Fruit fly (Drosophila melanogaster) whole organism, prepupa: ENCODE results near the gene CG15549.

Source experiments
- Blimp-1 ChIP-seq: fragments of 200-800 bp; sonication (Bioruptor generic); optimal IDR thresholded peaks from 3 replicates; lab custom pipeline; 2017; ENCODE audit warnings: missing biosample characterization, missing genetic modification characterization, mild to moderate bottlenecking, moderate library complexity, missing genetic modification reagents
- CG10669 ChIP-seq: fragments of 200-800 bp; sonication (Bioruptor generic); optimal IDR thresholded peaks from 3 replicates; lab custom pipeline; 2018; ENCODE audit warnings: missing biosample characterization, mild to moderate bottlenecking, missing genetic modification characterization, moderate library complexity
- CG11294 ChIP-seq: fragments of 200-800 bp; sonication (Bioruptor generic); IDR thresholded peaks from 2 replicates; pipeline ENCODE4 v1.3.6; 2022; ENCODE audit warnings: missing biosample characterization, missing genetic modification characterization
- CG15336 ChIP-seq: fragments of 200-800 bp; sonication (Bioruptor generic); IDR thresholded peaks from 2 replicates; pipeline ENCODE4 v1.3.6; 2022; ENCODE audit warnings: missing biosample characterization, missing genetic modification characterization
- CG1621 ChIP-seq: fragments of 200-800 bp; sonication (Bioruptor generic); optimal IDR thresholded peaks from 3 replicates; lab custom pipeline; 2018; ENCODE audit warnings: missing biosample characterization, mild to moderate bottlenecking, missing genetic modification characterization
- CG16779 ChIP-seq: fragments of 200-800 bp; sonication (Bioruptor generic); optimal IDR thresholded peaks from 3 replicates; lab custom pipeline; 2017; ENCODE audit warnings: missing biosample characterization, mild to moderate bottlenecking, missing genetic modification characterization
- CG3032 ChIP-seq: fragments of 200-800 bp; optimal IDR thresholded peaks from 2 replicates; lab custom pipeline; 2019; ENCODE audit warnings: missing biosample characterization, mild to moderate bottlenecking, missing genetic modification characterization, moderate library complexity
- CG31627 ChIP-seq: fragments of 200-800 bp; sonication (Bioruptor generic); optimal IDR thresholded peaks from 3 replicates; lab custom pipeline; 2016; ENCODE audit warnings: missing biosample characterization, missing genetic modification characterization
- CG34406 ChIP-seq: fragments of 200-800 bp; sonication (Bioruptor generic); optimal IDR thresholded peaks from 3 replicates; lab custom pipeline; 2016; ENCODE audit warnings: missing biosample characterization, missing genetic modification characterization
- CG3919 ChIP-seq: fragments of 200-800 bp; sonication (Bioruptor generic); optimal IDR thresholded peaks from 3 replicates; lab custom pipeline; 2016; ENCODE audit warnings: missing biosample characterization, missing genetic modification characterization
- CG4318 ChIP-seq: fragments of 200-800 bp; sonication (Bioruptor generic); optimal IDR thresholded peaks from 3 replicates; lab custom pipeline; 2017; ENCODE audit warnings: missing biosample characterization, mild to moderate bottlenecking, missing genetic modification characterization
- CG6163 ChIP-seq: fragments of 200-800 bp; sonication (Bioruptor generic); IDR thresholded peaks from 3 replicates; pipeline ENCODE4 v1.3.6; 2022; ENCODE audit warnings: missing biosample characterization, missing genetic modification characterization
- CG6276 ChIP-seq: fragments of 200-800 bp; sonication (Bioruptor generic); optimal IDR thresholded peaks from 2 replicates; lab custom pipeline; 2017; ENCODE audit warnings: missing biosample characterization, mild to moderate bottlenecking, missing genetic modification characterization
- CG6792 ChIP-seq: fragments of 200-800 bp; sonication (Bioruptor generic); optimal IDR thresholded peaks from 3 replicates; lab custom pipeline; 2016; ENCODE audit warnings: missing biosample characterization, missing genetic modification characterization
- CG6808 ChIP-seq: fragments of 200-800 bp; sonication (Bioruptor generic); optimal IDR thresholded peaks from 3 replicates; lab custom pipeline; 2017; ENCODE audit warnings: missing biosample characterization, missing genetic modification characterization, mild to moderate bottlenecking, moderate library complexity, missing genetic modification reagents
- CG8119 ChIP-seq: fragments of 200-800 bp; sonication (Bioruptor generic); IDR thresholded peaks from 3 replicates; pipeline ENCODE4 v1.3.6; 2022; ENCODE audit warnings: missing biosample characterization, missing genetic modification characterization
- CG8632 ChIP-seq: fragments of 200-800 bp; sonication (Bioruptor generic); optimal IDR thresholded peaks from 3 replicates; lab custom pipeline; 2016; ENCODE audit warnings: missing biosample characterization, missing genetic modification characterization
- CG9139 ChIP-seq: fragments of 200-800 bp; sonication (Bioruptor generic); optimal IDR thresholded peaks from 3 replicates; lab custom pipeline; 2017; ENCODE audit warnings: missing biosample characterization, mild to moderate bottlenecking, missing genetic modification characterization
- Eip78C ChIP-seq: fragments of 200-800 bp; sonication (Bioruptor generic); peaks from one replicate; lab custom pipeline; 2016; ENCODE audit warnings: missing biosample characterization, missing genetic modification characterization
- Ets21C ChIP-seq: fragments of 200-800 bp; sonication (Bioruptor generic); optimal IDR thresholded peaks from 3 replicates; lab custom pipeline; 2016; ENCODE audit warnings: missing biosample characterization, missing genetic modification characterization
- Ets96B ChIP-seq: fragments of 200-800 bp; optimal IDR thresholded peaks from 2 replicates; lab custom pipeline; 2019; ENCODE audit warnings: missing biosample characterization, mild to moderate bottlenecking, missing genetic modification characterization, moderate library complexity
- Gug ChIP-seq: fragments of 200-800 bp; sonication (Bioruptor generic); IDR thresholded peaks from 2 replicates; pipeline ENCODE4 v1.3.6; 2022; ENCODE audit warnings: missing biosample characterization, missing genetic modification characterization
- Hr38 ChIP-seq: sonication (Bioruptor generic); optimal IDR thresholded peaks from 2 replicates; lab custom pipeline; 2016; ENCODE audit warnings: missing biosample characterization, missing genetic modification characterization
- Hr39 ChIP-seq: fragments of 200-800 bp; sonication (Bioruptor generic); optimal IDR thresholded peaks from 2 replicates; lab custom pipeline; 2016; ENCODE audit warnings: missing biosample characterization, missing genetic modification characterization
- Hr4 ChIP-seq: fragments of 200-800 bp; sonication (Bioruptor generic); optimal IDR thresholded peaks from 3 replicates; lab custom pipeline; 2016; ENCODE audit warnings: missing biosample characterization, missing genetic modification characterization
- Lpt ChIP-seq: fragments of 200-800 bp; sonication (Bioruptor generic); optimal IDR thresholded peaks from 3 replicates; lab custom pipeline; 2016; ENCODE audit warnings: missing biosample characterization, missing genetic modification characterization
- Met ChIP-seq: fragments of 200-800 bp; sonication (Bioruptor generic); optimal IDR thresholded peaks from 3 replicates; lab custom pipeline; 2016; ENCODE audit warnings: missing biosample characterization, missing genetic modification characterization
- OdsH ChIP-seq: fragments of 200-800 bp; sonication (Bioruptor generic); optimal IDR thresholded peaks from 3 replicates; lab custom pipeline; 2016; ENCODE audit warnings: missing biosample characterization, missing genetic modification characterization
- Smox ChIP-seq: fragments of 200-800 bp; sonication (Bioruptor generic); optimal IDR thresholded peaks from 3 replicates; lab custom pipeline; 2016; ENCODE audit warnings: missing biosample characterization, missing genetic modification characterization
- Sox102F ChIP-seq: fragments of 200-800 bp; sonication (Bioruptor generic); optimal IDR thresholded peaks from 2 replicates; lab custom pipeline; 2016; ENCODE audit warnings: missing biosample characterization, mild to moderate bottlenecking, missing genetic modification characterization
- Sox14 ChIP-seq: fragments of 200-800 bp; sonication (Bioruptor generic); optimal IDR thresholded peaks from 3 replicates; lab custom pipeline; 2016; ENCODE audit warnings: missing biosample characterization, missing genetic modification characterization
- cyc ChIP-seq: fragments of 200-800 bp; sonication (Bioruptor generic); optimal IDR thresholded peaks from 3 replicates; lab custom pipeline; 2016; ENCODE audit warnings: missing biosample characterization, missing genetic modification characterization
- dsx ChIP-seq: fragments of 200-800 bp; optimal IDR thresholded peaks from 3 replicates; lab custom pipeline; 2019; ENCODE audit warnings: missing biosample characterization, mild to moderate bottlenecking, missing genetic modification characterization, moderate library complexity; ENCODE audit not compliant: poor library complexity, severe bottlenecking
- eg ChIP-seq: fragments of 200-800 bp; sonication (Bioruptor generic); IDR thresholded peaks from 3 replicates; pipeline ENCODE4 v1.3.6; 2022; ENCODE audit warnings: missing biosample characterization, missing genetic modification characterization
- esn ChIP-seq: fragments of 200-800 bp; sonication (Bioruptor generic); optimal IDR thresholded peaks from 2 replicates; lab custom pipeline; 2016; ENCODE audit warnings: missing biosample characterization, mild to moderate bottlenecking, missing genetic modification characterization, moderate library complexity
- fd59A ChIP-seq: fragments of 200-800 bp; sonication (Bioruptor generic); optimal IDR thresholded peaks from 2 replicates; lab custom pipeline; 2017; ENCODE audit warnings: missing biosample characterization, mild to moderate bottlenecking, missing genetic modification characterization, missing genetic modification reagents
- fd85E ChIP-seq: fragments of 200-800 bp; sonication (Bioruptor generic); optimal IDR thresholded peaks from 3 replicates; lab custom pipeline; 2016; ENCODE audit warnings: missing biosample characterization, missing genetic modification characterization
- fkh ChIP-seq: fragments of 200-800 bp; sonication (Bioruptor generic); optimal IDR thresholded peaks from 3 replicates; lab custom pipeline; 2017; ENCODE audit warnings: missing biosample characterization, mild to moderate bottlenecking, missing genetic modification characterization, moderate library complexity
- lz ChIP-seq: fragments of 200-800 bp; sonication (Bioruptor generic); optimal IDR thresholded peaks from 3 replicates; lab custom pipeline; 2016; ENCODE audit warnings: missing biosample characterization, missing genetic modification characterization
- net ChIP-seq: fragments of 200-800 bp; sonication (Bioruptor generic); optimal IDR thresholded peaks from 3 replicates; lab custom pipeline; 2016; ENCODE audit warnings: missing biosample characterization, missing genetic modification characterization
- pdm3 ChIP-seq: fragments of 200-800 bp; sonication (Bioruptor generic); optimal IDR thresholded peaks from 3 replicates; lab custom pipeline; 2016; ENCODE audit warnings: missing biosample characterization, missing genetic modification characterization
- salr ChIP-seq, 2 experiments: fragments of 200-800 bp; sonication (Bioruptor generic); optimal IDR thresholded peaks; 3 replicates each; lab custom pipeline; 2016 to 2018; ENCODE audit warnings: missing biosample characterization in 2 of 2, missing genetic modification characterization in 2 of 2, mild to moderate bottlenecking in 1 of 2
- spab ChIP-seq: fragments of 200-800 bp; sonication (Bioruptor generic); optimal IDR thresholded peaks from 2 replicates; lab custom pipeline; 2017; ENCODE audit warnings: missing biosample characterization, mild to moderate bottlenecking, missing genetic modification characterization, missing genetic modification reagents
- ss ChIP-seq, 2 experiments: fragments of 200-800 bp; sonication (Bioruptor generic); optimal IDR thresholded peaks; 2 replicates in 1 of 2; 3 replicates in 1 of 2; lab custom pipeline; 2017 to 2018; ENCODE audit warnings: mild to moderate bottlenecking in 2 of 2, missing biosample characterization in 2 of 2, missing genetic modification characterization in 2 of 2, moderate library complexity in 1 of 2
- svp ChIP-seq: fragments of 200-800 bp; sonication (Bioruptor generic); peaks from one replicate; lab custom pipeline; 2016; ENCODE audit warnings: missing biosample characterization, missing genetic modification characterization
- vri ChIP-seq: fragments of 200-800 bp; sonication (Bioruptor generic); optimal IDR thresholded peaks from 3 replicates; lab custom pipeline; 2016; ENCODE audit warnings: missing biosample characterization, mild to moderate bottlenecking, missing genetic modification characterization

Gene CG15549

dm6 chr3R:30937002-30937401 lies 695 bp upstream of the CG15549 start, which contains the start of gene CG15550:
CG15550 (minus strand) TSS chr3R:30937102.
- TF ChIP-seq pdm3 (no peak), Met (GFP tag; lab: Kevin White, UChicago) (no peak), Sox102F (GFP tag; lab: Kevin White, UChicago) (no peak), CG9139 (GFP tag; lab: Kevin White, UChicago) (no peak), Smox (GFP tag; lab: Kevin White, UChicago) (no peak), CG3032 (tag; lab: Kevin White, UChicago) (no peak), CG6163 (GFP tag; lab: Robert Waterston, UW) (no peak), eg (GFP tag; lab: Robert Waterston, UW) (no peak), CG11294 (GFP tag; lab: Robert Waterston, UW) (no peak), CG8632 (GFP tag; lab: Kevin White, UChicago) (no peak), Sox14 (GFP tag; lab: Kevin White, UChicago) (no peak), lz (GFP tag; lab: Kevin White, UChicago) (no peak), CG8119 (no peak), svp (no peak), CG4318 (GFP tag; lab: Kevin White, UChicago) (no peak), Hr4 (no peak), Eip78C (GFP tag; lab: Kevin White, UChicago) (no peak), CG16779 (no peak), fd85E (GFP tag; lab: Kevin White, UChicago) (no peak), CG34406 (no peak)

dm6 chr3R:30933894-30934434 lies 2.3 kb downstream of the CG15549 start:
- TF ChIP-seq CG6792 (GFP tag; lab: Kevin White, UChicago) (no peak), Lpt (GFP tag; lab: Kevin White, UChicago) (no peak), salr (GFP tag; optimal IDR thresholded peaks at IDR 0.05; lab: Kevin White, UChicago) (no peak), fkh (GFP tag; lab: Kevin White, UChicago) (peak; percentile 52), vri (GFP tag; lab: Kevin White, UChicago) (no peak), CG3032 (tag; lab: Kevin White, UChicago) (no peak)

- no peak for TF ChIP-seq spab (GFP tag; lab: Kevin White, UChicago)
- TF ChIP-seq Hr4 = no peak
- TF ChIP-seq Eip78C (GFP tag; lab: Kevin White, UChicago) = peak; percentile 66
- TF ChIP-seq Ets96B (tag; lab: Kevin White, UChicago) = no peak
- no peak for TF ChIP-seq CG1621 (tag; lab: Kevin White, UChicago)
- TF ChIP-seq CG6792 (GFP tag; lab: Kevin White, UChicago) = no peak
- TF ChIP-seq fd59A (GFP tag; lab: Kevin White, UChicago) = no peak
- TF ChIP-seq Hr38 = no peak
- TF ChIP-seq Ets21C (GFP tag; lab: Kevin White, UChicago) = no peak
- TF ChIP-seq lz (GFP tag; lab: Kevin White, UChicago) = no peak
- TF ChIP-seq vri (GFP tag; lab: Kevin White, UChicago) = no peak
- TF ChIP-seq CG3919 = peak; percentile 11
- no peak for TF ChIP-seq pdm3
- no peak for TF ChIP-seq CG6808 (GFP tag; lab: Kevin White, UChicago)
- TF ChIP-seq esn (GFP tag; lab: Kevin White, UChicago) = no peak
- TF ChIP-seq net (GFP tag; lab: Kevin White, UChicago) = no peak
- no peak for TF ChIP-seq CG4318 (GFP tag; lab: Kevin White, UChicago)
- no peak for TF ChIP-seq Sox102F (GFP tag; lab: Kevin White, UChicago)
- no peak for TF ChIP-seq Lpt (GFP tag; lab: Kevin White, UChicago)
- TF ChIP-seq cyc (GFP tag; lab: Kevin White, UChicago) = no peak
- TF ChIP-seq fkh (GFP tag; lab: Kevin White, UChicago) = peak; percentile 63
- TF ChIP-seq Blimp-1 (GFP tag; lab: Kevin White, UChicago) = no peak
- TF ChIP-seq salr (GFP tag; optimal IDR thresholded peaks at IDR 0.05; lab: Kevin White, UChicago) = no peak
- no peak for TF ChIP-seq CG6276 (GFP tag; lab: Kevin White, UChicago)
- TF ChIP-seq OdsH (GFP tag; lab: Kevin White, UChicago) = no peak
- no peak for TF ChIP-seq Gug
- no peak for TF ChIP-seq CG11294 (GFP tag; lab: Robert Waterston, UW)
- no peak for TF ChIP-seq CG15336 (GFP tag; lab: Robert Waterston, UW)
- 0 out of 3 replicates have a peak, but pooled peaks have one; percentile 12 for TF ChIP-seq CG6163 (GFP tag; lab: Robert Waterston, UW)
- TF ChIP-seq CG10669 (GFP tag; lab: Kevin White, UChicago) = no peak
- TF ChIP-seq dsx (GFP tag; lab: Kevin White, UChicago) = peak; percentile 28
- no peak for TF ChIP-seq Sox14 (GFP tag; lab: Kevin White, UChicago)
- TF ChIP-seq ss (GFP tag; optimal IDR thresholded peaks at IDR 0.05; lab: Kevin White, UChicago) = peak in 1 of 2 experiments; percentile 19
- no peak for TF ChIP-seq Hr39 (GFP tag; lab: Kevin White, UChicago)
- TF ChIP-seq CG31627 (GFP tag; lab: Kevin White, UChicago) = no peak
Measured at dm6 chr3R:30932092-30932491, 4.2 kb downstream of the CG15549 start.
